Worm (Caenorhabditis elegans) whole organism, L2 larva: ENCODE results near the gene Y55F3C.10.

Experiments used
- F13H6.1 ChIP-seq: sonication (generic microtip); optimal IDR thresholded peaks from 2 replicates; lab custom pipeline; 2016; ENCODE audit warnings: missing genetic modification characterization, missing compliant biosample characterization
- R02D3.7 ChIP-seq: fragments of 150-350 bp; optimal IDR thresholded peaks from 2 replicates; lab custom pipeline; 2014; ENCODE audit warnings: missing biosample characterization, missing genetic modification characterization
- Y55F3AM.14 ChIP-seq: fragments of 200-800 bp; sonication (Bioruptor generic); optimal IDR thresholded peaks from 2 replicates; lab custom pipeline; 2018; ENCODE audit warnings: mild to moderate bottlenecking, missing genetic modification characterization, missing compliant biosample characterization
- ZK546.5 ChIP-seq: sonication (generic microtip); optimal IDR thresholded peaks from 2 replicates; lab custom pipeline; 2017; ENCODE audit warnings: missing biosample characterization, missing genetic modification characterization
- alr-1 ChIP-seq: fragments of 150-350 bp; optimal IDR thresholded peaks from 2 replicates; lab custom pipeline; 2014; ENCODE audit warnings: missing biosample characterization, missing genetic modification characterization
- aly-2 ChIP-seq: fragments of 150-350 bp; optimal IDR thresholded peaks from 2 replicates; lab custom pipeline; 2014; ENCODE audit warnings: missing biosample characterization, missing genetic modification characterization
- ama-1 ChIP-seq: fragments of 150-350 bp; optimal IDR thresholded peaks from 2 replicates; lab custom pipeline; 2018; ENCODE audit warnings: inconsistent platforms
- blmp-1 ChIP-seq: sonication (generic microtip); optimal IDR thresholded peaks from 2 replicates; lab custom pipeline; 2017; ENCODE audit warnings: missing genetic modification characterization, mild to moderate bottlenecking, missing compliant biosample characterization, antibody characterized with exemption, moderate library complexity; ENCODE audit not compliant: insufficient read depth
- ceh-16 ChIP-seq: fragments of 150-350 bp; optimal IDR thresholded peaks from 2 replicates; lab custom pipeline; 2014; ENCODE audit warnings: missing biosample characterization, missing genetic modification characterization
- ceh-82 ChIP-seq: fragments of 150-350 bp; optimal IDR thresholded peaks from 2 replicates; lab custom pipeline; 2014; ENCODE audit warnings: missing biosample characterization, missing genetic modification characterization
- dmd-4 ChIP-seq: sonication (generic microtip); optimal IDR thresholded peaks from 2 replicates; lab custom pipeline; 2017; ENCODE audit warnings: missing biosample characterization, missing genetic modification characterization
- egl-27 ChIP-seq: sonication (generic microtip); optimal IDR thresholded peaks from 3 replicates; lab custom pipeline; 2017; ENCODE audit warnings: missing biosample characterization, missing genetic modification reagents, missing genetic modification characterization
- fos-1 ChIP-seq: fragments of 150-350 bp; optimal IDR thresholded peaks from 2 replicates; lab custom pipeline; 2014; ENCODE audit warnings: missing biosample characterization, missing genetic modification characterization
- gmeb-1 ChIP-seq: fragments of 150-350 bp; optimal IDR thresholded peaks from 2 replicates; lab custom pipeline; 2014; ENCODE audit warnings: missing biosample characterization, missing genetic modification characterization
- lin-11 ChIP-seq: fragments of 150-350 bp; sonication (generic microtip); optimal IDR thresholded peaks from 2 replicates; lab custom pipeline; 2014; ENCODE audit warnings: missing biosample characterization, missing genetic modification characterization, inconsistent platforms, mixed read lengths
- lin-13 ChIP-seq: fragments of 150-350 bp; optimal IDR thresholded peaks from 2 replicates; lab custom pipeline; 2014; ENCODE audit warnings: missing biosample characterization, missing genetic modification reagents, missing genetic modification characterization
- lin-39 ChIP-seq: fragments of 150-350 bp; optimal IDR thresholded peaks from 2 replicates; lab custom pipeline; 2014; ENCODE audit warnings: missing biosample characterization, missing genetic modification reagents, missing genetic modification characterization
- lsy-2 ChIP-seq, 2 experiments: fragments of 150-350 bp in 1 of 2; sonication (generic microtip) in 1 of 2; optimal IDR thresholded peaks; 2 replicates each; lab custom pipeline; 2014 to 2017; ENCODE audit warnings: missing biosample characterization in 2 of 2, missing genetic modification characterization in 2 of 2
- mab-5 ChIP-seq: fragments of 150-350 bp; optimal IDR thresholded peaks from 2 replicates; lab custom pipeline; 2014; ENCODE audit warnings: missing biosample characterization, missing genetic modification characterization
- mbf-1 ChIP-seq: sonication (generic microtip); optimal IDR thresholded peaks from 2 replicates; lab custom pipeline; 2017; ENCODE audit warnings: missing biosample characterization, missing genetic modification characterization
- mdl-1 ChIP-seq, 2 experiments: fragments of 150-350 bp in 1 of 2; sonication (generic microtip) in 1 of 2; optimal IDR thresholded peaks; 2 replicates each; lab custom pipeline; 2017; ENCODE audit warnings: missing biosample characterization in 2 of 2, missing genetic modification characterization in 2 of 2
- nhr-10 ChIP-seq: sonication (generic microtip); optimal IDR thresholded peaks from 2 replicates; lab custom pipeline; 2017; ENCODE audit warnings: missing biosample characterization, missing genetic modification characterization
- nhr-129 ChIP-seq: fragments of 150-350 bp; optimal IDR thresholded peaks from 2 replicates; lab custom pipeline; 2014; ENCODE audit warnings: missing biosample characterization, missing genetic modification characterization
- nhr-21 ChIP-seq: fragments of 150-350 bp; optimal IDR thresholded peaks from 2 replicates; lab custom pipeline; 2014; ENCODE audit warnings: missing biosample characterization, missing genetic modification characterization
- nhr-237 ChIP-seq: fragments of 150-350 bp; optimal IDR thresholded peaks from 2 replicates; lab custom pipeline; 2014; ENCODE audit warnings: missing biosample characterization, missing genetic modification characterization
- nhr-25 ChIP-seq: fragments of 150-350 bp; sonication (generic microtip); optimal IDR thresholded peaks from 3 replicates; lab custom pipeline; 2014; ENCODE audit warnings: missing biosample characterization, missing genetic modification characterization
- nhr-77 ChIP-seq: fragments of 150-350 bp; optimal IDR thresholded peaks from 2 replicates; lab custom pipeline; 2014; ENCODE audit warnings: missing biosample characterization, missing genetic modification characterization
- peb-1 ChIP-seq: fragments of 150-350 bp; optimal IDR thresholded peaks from 2 replicates; lab custom pipeline; 2014; ENCODE audit warnings: missing biosample characterization, missing genetic modification characterization
- sem-4 ChIP-seq: fragments of 150-350 bp; optimal IDR thresholded peaks from 2 replicates; lab custom pipeline; 2014; ENCODE audit warnings: missing biosample characterization, missing genetic modification reagents, missing genetic modification characterization
- skn-1 ChIP-seq: sonication (generic microtip); optimal IDR thresholded peaks from 2 replicates; lab custom pipeline; 2017; ENCODE audit warnings: missing biosample characterization, missing genetic modification characterization
- sma-3 ChIP-seq: sonication (generic microtip); optimal IDR thresholded peaks from 2 replicates; lab custom pipeline; 2016; ENCODE audit warnings: missing genetic modification reagents, missing genetic modification characterization, missing compliant biosample characterization
- sma-9 ChIP-seq, 2 experiments: fragments of 150-350 bp in 1 of 2; sonication (generic microtip) in 1 of 2; optimal IDR thresholded peaks; 2 replicates each; lab custom pipeline; 2014 to 2016; ENCODE audit warnings: missing genetic modification characterization in 2 of 2, mild to moderate bottlenecking in 1 of 2, missing biosample characterization in 1 of 2, missing compliant biosample characterization in 1 of 2, missing genetic modification reagents in 1 of 2, moderate library complexity in 1 of 2
- unc-39 ChIP-seq: fragments of 150-350 bp; optimal IDR thresholded peaks from 2 replicates; lab custom pipeline; 2014; ENCODE audit warnings: missing biosample characterization, missing genetic modification characterization
- unc-55 ChIP-seq: fragments of 150-350 bp; sonication (generic microtip); optimal IDR thresholded peaks from 3 replicates; lab custom pipeline; 2014; ENCODE audit warnings: missing biosample characterization, missing genetic modification reagents, missing genetic modification characterization
- ztf-1 ChIP-seq: fragments of 200-800 bp; sonication (Bioruptor generic); conservative IDR thresholded peaks from 2 replicates; pipeline ENCODE4 v1.3.6; 2022; ENCODE audit warnings: missing genetic modification characterization, missing compliant biosample characterization
- ztf-4 ChIP-seq: fragments of 150-350 bp; optimal IDR thresholded peaks from 2 replicates; lab custom pipeline; 2014; ENCODE audit warnings: missing biosample characterization, missing genetic modification characterization

Y55F3C.10 gene

DNA sequence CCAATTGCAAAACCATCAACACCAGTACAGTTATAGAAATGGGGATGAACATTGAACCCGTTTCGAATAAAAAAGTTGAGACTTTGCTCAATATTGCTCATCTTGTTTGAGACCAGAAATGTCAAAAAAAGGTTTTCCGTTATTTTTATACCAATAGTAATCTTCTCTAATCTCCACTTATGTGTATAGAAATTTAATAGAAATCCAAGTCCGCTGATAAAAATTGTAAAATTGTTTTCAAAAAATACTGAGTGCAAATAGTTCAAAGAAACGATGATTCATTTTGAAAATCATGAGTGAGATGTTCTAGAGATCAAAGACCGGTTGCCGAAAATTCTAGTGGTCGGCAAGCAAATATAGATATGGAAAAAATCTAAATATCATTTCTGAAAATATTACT is at the start of gene Y55F3C.10:
TSS of gene Y55F3C.10 (minus strand) at position 101 of the 400 bp plus-strand sequence.
- TF ChIP-seq unc-55 (GFP tag; lab: Kevin White, UChicago): no peak
- no peak for TF ChIP-seq skn-1
- TF ChIP-seq mdl-1 (tag; optimal IDR thresholded peaks at IDR 0.05; lab: Kevin White, UChicago): no peak
- no peak for TF ChIP-seq ZK546.5 (tag; lab: Kevin White, UChicago)
- TF ChIP-seq mbf-1 (tag; lab: Kevin White, UChicago): no peak
- no peak for TF ChIP-seq R02D3.7 (tag; lab: Kevin White, UChicago)
- no peak for TF ChIP-seq gmeb-1 (tag; lab: Kevin White, UChicago)
- TF ChIP-seq ztf-1 (GFP tag; lab: Robert Waterston, UW): no peak
- no peak for TF ChIP-seq aly-2 (tag; lab: Kevin White, UChicago)
- TF ChIP-seq ceh-82 (tag; lab: Kevin White, UChicago): no peak
- TF ChIP-seq lsy-2 (tag; optimal IDR thresholded peaks at IDR 0.05; lab: Kevin White, UChicago): no peak
- TF ChIP-seq Y55F3AM.14 (GFP tag; lab: Kevin White, UChicago): no peak
- TF ChIP-seq F13H6.1 (tag; lab: Kevin White, UChicago): no peak
- no peak for TF ChIP-seq nhr-25
- TF ChIP-seq nhr-10 (tag; lab: Kevin White, UChicago): no peak
- no peak for TF ChIP-seq egl-27
- no peak for TF ChIP-seq nhr-237
- no peak for TF ChIP-seq lin-39
- no peak for TF ChIP-seq dmd-4

DNA sequence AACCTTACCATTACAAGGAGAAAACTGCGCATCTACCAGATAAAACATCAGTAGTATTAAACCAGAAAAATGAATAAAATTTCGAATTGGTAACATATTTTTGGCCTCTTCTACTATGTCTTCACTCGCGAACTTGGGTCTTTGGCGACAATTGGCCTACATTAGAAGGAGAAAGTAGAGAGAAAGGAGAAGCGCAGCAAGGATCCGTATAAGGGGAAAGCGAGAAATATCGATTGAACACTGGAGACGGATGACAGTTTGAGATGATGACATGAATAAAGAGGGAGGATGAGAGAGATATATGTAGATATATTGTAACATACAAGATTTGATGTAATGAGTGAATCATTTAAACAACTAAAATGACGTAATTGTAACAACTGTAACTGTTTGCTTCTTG is 49.1 kb upstream of the Y55F3C.10 start, which contains the start of gene F56B3.2:
TSS of gene F56B3.2 (minus strand) at position 273 of the 400 bp plus-strand sequence.
- TF ChIP-seq nhr-237 (no peak), blmp-1 (tag; lab: Kevin White, UChicago) (peak; percentile 56)
- TF ChIP-seq, all 48 proteins: peak for 1

DNA sequence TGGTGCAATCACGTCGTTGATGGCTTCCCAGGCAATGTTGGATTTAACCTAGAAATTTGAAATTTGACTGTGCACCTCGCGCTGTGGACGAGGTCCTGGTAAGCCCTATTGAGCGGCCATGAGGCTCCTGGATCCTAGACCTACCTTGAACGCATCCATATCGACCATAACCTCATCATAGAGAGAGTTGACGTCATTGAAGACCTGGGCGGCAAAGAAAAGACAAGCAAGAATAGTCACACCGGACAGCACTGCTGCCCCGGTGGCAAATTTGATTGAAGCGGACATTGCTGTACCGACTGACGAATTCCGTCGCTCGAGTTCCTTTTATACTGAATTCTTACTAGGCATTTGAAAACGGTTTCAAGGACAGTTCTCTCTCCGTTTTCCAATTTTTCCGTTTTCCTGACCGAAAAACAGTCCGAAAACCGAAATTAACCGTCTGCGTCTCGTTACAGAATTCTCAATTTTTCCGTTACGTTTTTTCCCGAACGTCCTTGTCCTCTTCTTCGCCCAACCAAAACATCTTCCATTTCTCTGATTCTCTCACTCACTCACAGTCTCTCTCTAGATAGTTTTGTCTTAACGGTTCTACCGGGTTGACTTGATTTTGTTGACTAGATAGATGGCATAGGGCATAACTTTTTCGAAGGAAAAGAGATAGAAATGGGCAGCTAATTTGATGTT is 44.3 kb upstream of the Y55F3C.10 start, which contains the start of gene col-103:
TSS of gene col-103 (minus strand) at position 302 of the 687 bp plus-strand sequence.
- TF ChIP-seq nhr-25: peak; percentile 45
- TF ChIP-seq nhr-21 (tag; lab: Kevin White, UChicago): peak; percentile 17
- no peak for TF ChIP-seq sma-9 (GFP tag; optimal IDR thresholded peaks at IDR 0.05; lab: Kevin White, UChicago)
- no peak for TF ChIP-seq sma-9 (tag; optimal IDR thresholded peaks at IDR 0.05; lab: Kevin White, UChicago)
- TF ChIP-seq gmeb-1 (tag; lab: Kevin White, UChicago): peak; percentile 34
- TF ChIP-seq alr-1: no peak
- TF ChIP-seq ztf-4: no peak
- no peak for TF ChIP-seq ZK546.5 (tag; lab: Kevin White, UChicago)
- no peak for TF ChIP-seq F13H6.1 (tag; lab: Kevin White, UChicago)
- no peak for TF ChIP-seq lin-13 (GFP tag; lab: Kevin White, UChicago)
- no peak for TF ChIP-seq mab-5 (tag; lab: Kevin White, UChicago)
- no peak for TF ChIP-seq nhr-237
- TF ChIP-seq lin-11 (tag; lab: Kevin White, UChicago): no peak
- peak; percentile 11 for TF ChIP-seq ceh-16
- no peak for TF ChIP-seq ceh-82 (tag; lab: Kevin White, UChicago)
- peak; percentile 54 for TF ChIP-seq nhr-129 (tag; lab: Kevin White, UChicago)
- TF ChIP-seq R02D3.7 (tag; lab: Kevin White, UChicago): no peak
- peak; percentile 93 for TF ChIP-seq ama-1
- TF ChIP-seq fos-1 (tag; lab: Kevin White, UChicago): peak; percentile 22
- TF ChIP-seq unc-55 (GFP tag; lab: Kevin White, UChicago): no peak
- TF ChIP-seq peb-1 (tag; lab: Kevin White, UChicago): no peak
- no peak for TF ChIP-seq mdl-1 (tag; optimal IDR thresholded peaks at IDR 0.05; lab: Kevin White, UChicago)
- TF ChIP-seq nhr-77: no peak
- peak; percentile 48 for TF ChIP-seq sma-3 (GFP tag; lab: Kevin White, UChicago)
- TF ChIP-seq Y55F3AM.14 (GFP tag; lab: Kevin White, UChicago): no peak
- TF ChIP-seq unc-39: no peak
- TF ChIP-seq sem-4 (tag; lab: Kevin White, UChicago): no peak
